Worm (Caenorhabditis elegans): ENCODE results near the gene T04F8.3.

The T04F8.3 gene

DNA sequence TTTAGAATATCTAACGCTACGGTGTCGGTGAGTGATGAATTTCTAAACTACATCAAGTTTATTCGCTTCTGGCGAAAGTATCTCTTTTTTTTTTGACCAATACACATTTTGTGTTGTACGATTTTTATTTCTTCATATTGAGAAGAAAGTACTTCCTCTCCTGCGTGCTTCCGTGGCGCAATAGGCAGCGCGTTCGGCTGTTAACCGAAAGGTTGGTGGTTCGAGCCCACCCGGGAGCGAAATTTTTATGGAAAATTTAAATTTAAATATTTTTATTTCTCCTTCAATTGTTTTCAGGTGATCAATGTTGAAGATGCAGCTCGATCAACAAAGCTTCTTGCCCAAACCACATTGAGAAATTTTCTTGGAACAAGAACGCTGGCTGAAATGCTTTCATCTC is 12.9 kb upstream of the T04F8.3 start (continued):
- TF ChIP-seq snpc-1.2 (GFP tag; IDR thresholded peaks at IDR 0.05): no peak; the same call in 1 of the 2 replicates
- 0 out of 2 replicates have a peak, but pooled peaks have one; percentile 54 for TF ChIP-seq daf-8 (GFP tag; IDR thresholded peaks at IDR 0.05)
- peak; percentile 54 for TF ChIP-seq nhr-102 (tag; optimal IDR thresholded peaks at IDR 0.05)

- no peak for TF ChIP-seq dmd-8 (GFP tag; IDR thresholded peaks at IDR 0.05)
- peak; percentile 67 for TF ChIP-seq aha-1 (tag)
Observed at ce11 chrX:11647165-11647564, 11.3 kb upstream of the T04F8.3 start, which contains the start of gene T04F8.8. T04F8.8 (plus strand) TSS chrX:11647465.

- no peak for TF ChIP-seq zfp-3 (GFP tag; conservative IDR thresholded peaks at IDR 0.05)
- no peak for TF ChIP-seq hmg-1.1 (GFP tag; IDR thresholded peaks at IDR 0.05)
- TF ChIP-seq ztf-7 (tag; optimal IDR thresholded peaks at IDR 0.05): no peak
- no peak for TF ChIP-seq nhr-41 (GFP tag; IDR thresholded peaks at IDR 0.05)
- TF ChIP-seq nhr-48 (tag; optimal IDR thresholded peaks at IDR 0.05): no peak
- no peak for TF ChIP-seq daf-8 (GFP tag; IDR thresholded peaks at IDR 0.05)
- TF ChIP-seq zip-11 (GFP tag; IDR thresholded peaks at IDR 0.05): no peak
- no peak for TF ChIP-seq nhr-10 (tag; optimal IDR thresholded peaks at IDR 0.05)
- TF ChIP-seq madf-5 (GFP tag; IDR thresholded peaks at IDR 0.05): no peak
- no peak for TF ChIP-seq zip-2 (tag; optimal IDR thresholded peaks at IDR 0.05)
- no peak for TF ChIP-seq F26F4.8 (GFP tag; conservative IDR thresholded peaks at IDR 0.05)
- TF ChIP-seq F10B5.3 (tag; optimal IDR thresholded peaks at IDR 0.05): no peak
- no peak for TF ChIP-seq Y75B8A.6 (GFP tag; IDR thresholded peaks at IDR 0.05)
Observed at ce11 chrX:11650751-11651150, 7.7 kb upstream of the T04F8.3 start, which contains the start of gene cutl-11. cutl-11 (minus strand) TSS chrX:11650851.

DNA sequence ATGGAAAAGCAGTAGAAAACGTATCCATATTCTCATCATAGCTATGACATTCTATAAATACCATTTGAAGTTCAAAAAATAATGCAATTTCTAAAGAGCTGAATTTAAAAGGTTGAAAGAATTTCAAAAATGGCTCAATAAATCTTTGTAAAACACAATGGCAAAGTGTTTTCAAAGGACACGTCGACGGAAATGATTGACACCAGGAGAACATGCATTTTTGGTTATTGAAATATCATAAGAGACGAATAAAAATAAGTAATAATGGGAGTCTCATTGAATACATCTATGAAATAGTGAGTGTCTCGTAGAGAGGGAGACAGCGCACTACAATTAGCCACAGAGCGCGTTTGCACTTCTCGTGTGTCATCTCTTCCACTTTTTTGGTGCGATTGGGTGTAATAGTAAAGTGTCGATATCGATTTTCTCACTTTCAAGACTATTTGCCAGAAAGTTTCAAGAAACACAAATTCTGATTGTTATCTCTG is 1.9 kb upstream of the T04F8.3 start, which contains the start of gene T04F8.2:
T04F8.2 (minus strand) TSS at position 51 of the 488 bp plus-strand sequence.
- TF ChIP-seq nhr-76 (tag; optimal IDR thresholded peaks at IDR 0.05) (no peak), gei-8 (GFP tag; optimal IDR thresholded peaks at IDR 0.05) (no peak), tra-1 (GFP tag; IDR thresholded peaks at IDR 0.05) (0 out of 2 replicates have a peak, but pooled peaks have one; percentile 21), F49E8.2 (tag; optimal IDR thresholded peaks at IDR 0.05; ENCODE audit: borderline replicate concordance) (no peak), lin-15B (tag; optimal IDR thresholded peaks at IDR 0.05) (no peak), nhr-77 (tag; optimal IDR thresholded peaks at IDR 0.05) (peak; percentile 74), tag-97 (GFP tag; IDR thresholded peaks at IDR 0.05) (no peak), nhr-6 (tag; optimal IDR thresholded peaks at IDR 0.05) (peak; percentile 56), pqm-1 (tag; optimal IDR thresholded peaks at IDR 0.05) (peak; percentile 27), mep-1 (tag; optimal IDR thresholded peaks at IDR 0.05) (peak; percentile 82), dmd-6 (GFP tag; IDR thresholded peaks at IDR 0.05) (peak; percentile 65), dpl-1 (GFP tag; optimal IDR thresholded peaks at IDR 0.05) (peak; percentile 42), lin-38 (GFP tag; IDR thresholded peaks at IDR 0.05) (peak; percentile 95), ceh-20 (GFP tag; IDR thresholded peaks at IDR 0.05) (peak; percentile 49; the same call in 1 of the 2 replicates), lim-7 (GFP tag; IDR thresholded peaks at IDR 0.05) (no peak), nhr-11 (tag; optimal IDR thresholded peaks at IDR 0.05) (peak; percentile 60), hlh-11 (tag; optimal IDR thresholded peaks at IDR 0.05) (peak; percentile 65), mxl-3 (GFP tag; optimal IDR thresholded peaks at IDR 0.05) (peak; percentile 3), nhr-48 (tag; optimal IDR thresholded peaks at IDR 0.05) (peak; percentile 16), mes-2 (tag; optimal IDR thresholded peaks at IDR 0.05; ENCODE audit: poor library complexity, severe bottlenecking) (peak; percentile 84), Y105C5A.15 (GFP tag; IDR thresholded peaks at IDR 0.05) (no peak), dmd-8 (GFP tag; IDR thresholded peaks at IDR 0.05) (no peak), hlh-30 (tag; optimal IDR thresholded peaks at IDR 0.05; ENCODE audit: insufficient read depth) (peak; percentile 79), T20F7.1 (GFP tag; optimal IDR thresholded peaks at IDR 0.05) (peak; percentile 48), mdl-1 (tag; optimal IDR thresholded peaks at IDR 0.05) (peak; percentile 22 to 34), Y5F2A.4 (GFP tag; optimal IDR thresholded peaks at IDR 0.05) (no peak), nhr-28 (tag; optimal IDR thresholded peaks at IDR 0.05) (peak; percentile 98), ceh-44 (GFP tag; IDR thresholded peaks at IDR 0.05) (no peak), zip-2 (tag; optimal IDR thresholded peaks at IDR 0.05) (no peak), hmg-1.1 (GFP tag; IDR thresholded peaks at IDR 0.05) (peak; percentile 60), ZK337.2 (GFP tag; IDR thresholded peaks at IDR 0.05) (no peak), rbr-2 (tag; optimal IDR thresholded peaks at IDR 0.05) (peak; percentile 48)

All from whole organism, L4 larva.